Worm (Caenorhabditis elegans): Measurements from ENCODE around the gene cyp-29A2.
A peak's percentile ranks its signal among the peaks of the same experiment; 100 is the strongest.
"Not testable (repeated sequence)": the region's sequence is repeated elsewhere in the genome, so short reads cannot be mapped to it uniquely, and the experiment has no call there.

ce11 chrV:11175336-11175938 is 41.9 kb upstream of the cyp-29A2 start:
- not testable (repeated sequence) for TF ChIP-seq ceh-82 (tag; optimal IDR thresholded peaks at IDR 0.05); unc-62 (GFP tag; optimal IDR thresholded peaks at IDR 0.05); ama-1 (optimal IDR thresholded peaks at IDR 0.05); egl-27 (tag; optimal IDR thresholded peaks at IDR 0.05)
- TF ChIP-seq rnt-1 (tag; optimal IDR thresholded peaks at IDR 0.05): peak; percentile 60
